Fruit fly (Drosophila melanogaster): Measurements from ENCODE around the gene homer.

homer gene

DNA sequence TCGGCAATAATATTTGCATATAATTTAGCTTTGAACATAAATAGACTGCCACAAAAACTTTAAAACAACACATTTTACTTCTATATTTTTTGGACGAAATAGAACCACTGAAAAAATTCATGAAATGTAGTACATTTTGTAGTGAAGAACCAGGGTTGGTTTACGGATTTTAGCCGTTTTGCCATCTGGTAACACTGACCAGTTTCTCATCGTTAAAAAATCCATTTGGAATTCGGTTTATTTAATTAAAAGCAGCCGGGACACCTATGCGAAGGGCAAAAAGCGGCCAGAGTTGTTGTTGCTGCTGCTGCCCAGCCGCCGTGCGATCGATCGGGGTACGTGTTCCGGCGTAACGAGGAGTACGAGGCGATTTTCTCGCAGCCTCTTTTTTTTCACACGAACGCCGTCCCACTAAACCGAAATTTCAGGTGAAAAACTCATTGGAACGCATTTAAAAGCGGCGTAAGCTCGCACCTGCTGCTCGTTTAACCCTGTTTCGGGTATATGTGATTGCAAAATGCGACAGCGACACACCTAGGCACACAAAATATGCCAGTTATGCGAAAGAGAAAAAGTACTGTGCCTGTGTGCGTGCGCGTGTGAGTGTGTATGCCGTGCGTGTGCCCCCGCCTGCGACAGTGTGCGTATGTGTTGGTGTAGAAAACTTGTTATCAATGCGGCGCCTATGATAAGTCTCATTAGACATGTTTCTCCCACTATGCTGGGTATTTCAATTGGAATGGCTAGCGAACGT is 768 bp upstream of the homer start, which contains the start of gene Liprin-alpha (continued):
- TF ChIP-seq D (optimal IDR thresholded peaks at IDR 0.05) (peak; percentile 84), D (GFP tag; optimal IDR thresholded peaks at IDR 0.05) (no peak), CG3847 (GFP tag; IDR thresholded peaks at IDR 0.05) (no peak), run (tag; optimal IDR thresholded peaks at IDR 0.05) (no peak), sug (tag; optimal IDR thresholded peaks at IDR 0.05) (no peak), CG3407 (GFP tag; optimal IDR thresholded peaks at IDR 0.05) (no peak), az2 (GFP tag; optimal IDR thresholded peaks at IDR 0.05) (no peak), bbx (GFP tag; IDR thresholded peaks at IDR 0.05; ENCODE audit: partially characterized antibody) (peak; percentile 44; the same call in 1 of the 2 replicates), sd (tag; optimal IDR thresholded peaks at IDR 0.05) (peak; percentile 99), NC2α (GFP tag; optimal IDR thresholded peaks at IDR 0.05) (no peak), CG2129 (GFP tag; IDR thresholded peaks at IDR 0.05; ENCODE audit: partially characterized antibody) (no peak), wek (GFP tag; optimal IDR thresholded peaks at IDR 0.05) (no peak), gsb-n (tag; optimal IDR thresholded peaks at IDR 0.05) (no peak), bsh (GFP tag; optimal IDR thresholded peaks at IDR 0.05) (no peak), lola (GFP tag; optimal IDR thresholded peaks at IDR 0.05) (peak in 1 of 3 experiments; percentile 66), Aef1 (GFP tag; IDR thresholded peaks at IDR 0.05) (no peak), CG8478 (optimal IDR thresholded peaks at IDR 0.05) (peak; percentile 88), CG18599 (GFP tag; optimal IDR thresholded peaks at IDR 0.05) (no peak), Bdp1 (GFP tag; optimal IDR thresholded peaks at IDR 0.05) (no peak), Myb (GFP tag; optimal IDR thresholded peaks at IDR 0.05) (no peak), CG6654 (GFP tag; optimal IDR thresholded peaks at IDR 0.05) (no peak), zen (tag; optimal IDR thresholded peaks at IDR 0.05) (peak; percentile 16), CG15514 (GFP tag; optimal IDR thresholded peaks at IDR 0.05) (no peak), Six4 (GFP tag; optimal IDR thresholded peaks at IDR 0.05) (no peak), rib (GFP tag; IDR thresholded peaks at IDR 0.05) (0 out of 2 replicates have a peak, but pooled peaks have one; percentile 33), Fer1 (GFP tag; optimal IDR thresholded peaks at IDR 0.05) (no peak), Asciz (GFP tag; optimal IDR thresholded peaks at IDR 0.05) (no peak), Optix (GFP tag; IDR thresholded peaks at IDR 0.05) (no peak), Dad (GFP tag; optimal IDR thresholded peaks at IDR 0.05) (no peak), Elba2 (GFP tag; optimal IDR thresholded peaks at IDR 0.05) (no peak), knrl (GFP tag; IDR thresholded peaks at IDR 0.05; ENCODE audit: partially characterized antibody) (no peak), p53 (GFP tag; optimal IDR thresholded peaks at IDR 0.05) (no peak), CG13624 (GFP tag; optimal IDR thresholded peaks at IDR 0.05) (no peak), CG11247 (GFP tag; IDR thresholded peaks at IDR 0.05) (no peak), BEAF-32 (GFP tag; optimal IDR thresholded peaks at IDR 0.05) (no peak), CG14667 (GFP tag; IDR thresholded peaks at IDR 0.05) (no peak), Kr (GFP tag; optimal IDR thresholded peaks at IDR 0.05) (no peak), CG43689 (GFP tag; IDR thresholded peaks at IDR 0.05) (no peak), Hey (tag; optimal IDR thresholded peaks at IDR 0.05) (no peak), MTF-1 (GFP tag; optimal IDR thresholded peaks at IDR 0.05; ENCODE audit: borderline replicate concordance) (no peak), cas (GFP tag; IDR thresholded peaks at IDR 0.05) (no peak), Drgx (GFP tag; IDR thresholded peaks at IDR 0.05) (no peak), CG11695 (GFP tag; IDR thresholded peaks at IDR 0.05) (no peak), CG4617 (GFP tag; optimal IDR thresholded peaks at IDR 0.05; ENCODE audit: borderline replicate concordance) (peak; percentile 80)
